Worm (Caenorhabditis elegans) whole organism, late embryonic: ENCODE data around the gene epg-6.

Experiments used
- C08G9.2 ChIP-seq: sonication (generic microtip); optimal IDR thresholded peaks from 2 replicates; lab custom pipeline; 2016; ENCODE audit warnings: mild to moderate bottlenecking, missing genetic modification characterization, moderate library complexity, missing compliant biosample characterization
- C38D4.7 ChIP-seq: fragments of 200-800 bp; sonication (Bioruptor generic); optimal IDR thresholded peaks from 2 replicates; lab custom pipeline; 2018; ENCODE audit warnings: mild to moderate bottlenecking, missing genetic modification characterization, moderate library complexity, missing compliant biosample characterization
- F13H6.1 ChIP-seq: sonication (generic microtip); optimal IDR thresholded peaks from 2 replicates; lab custom pipeline; 2016; ENCODE audit warnings: missing genetic modification characterization, missing compliant biosample characterization
- K09A11.1 ChIP-seq: sonication (generic microtip); optimal IDR thresholded peaks from 2 replicates; lab custom pipeline; 2017; ENCODE audit warnings: antibody characterized with exemption, mild to moderate bottlenecking, missing genetic modification characterization, missing compliant biosample characterization; ENCODE audit not compliant: insufficient read depth
- T23F11.4 ChIP-seq: fragments of 200-800 bp; sonication (Bioruptor generic); optimal IDR thresholded peaks from 2 replicates; lab custom pipeline; 2018; ENCODE audit warnings: mild to moderate bottlenecking, missing genetic modification characterization, missing compliant biosample characterization
- Y22D7AL.16 ChIP-seq: sonication (generic microtip); optimal IDR thresholded peaks from 2 replicates; lab custom pipeline; 2016; ENCODE audit warnings: missing genetic modification characterization, missing compliant biosample characterization
- ahr-1 ChIP-seq: sonication (generic microtip); optimal IDR thresholded peaks from 2 replicates; lab custom pipeline; 2016; ENCODE audit warnings: missing genetic modification characterization, missing compliant biosample characterization
- ama-1 ChIP-seq: fragments of 150-350 bp; optimal IDR thresholded peaks from 2 replicates; lab custom pipeline; 2014
- ceh-14 ChIP-seq: sonication (generic microtip); optimal IDR thresholded peaks from 2 replicates; lab custom pipeline; 2016; ENCODE audit warnings: missing genotype, missing genetic modification characterization, missing compliant biosample characterization
- ceh-18 ChIP-seq: sonication (generic microtip); optimal IDR thresholded peaks from 2 replicates; lab custom pipeline; 2016; ENCODE audit warnings: missing genetic modification characterization, missing compliant biosample characterization
- ceh-19 ChIP-seq: fragments of 200-800 bp; sonication (Bioruptor generic); optimal IDR thresholded peaks from 2 replicates; lab custom pipeline; 2018; ENCODE audit warnings: mild to moderate bottlenecking, missing genetic modification characterization, missing compliant biosample characterization
- ceh-22 ChIP-seq: sonication (generic microtip); optimal IDR thresholded peaks from 2 replicates; lab custom pipeline; 2017; ENCODE audit warnings: missing biosample characterization, missing genetic modification characterization
- ceh-24 ChIP-seq: sonication (generic microtip); optimal IDR thresholded peaks from 2 replicates; lab custom pipeline; 2016; ENCODE audit warnings: mild to moderate bottlenecking, missing genetic modification characterization, missing compliant biosample characterization
- ceh-30 ChIP-seq: fragments of 150-350 bp; optimal IDR thresholded peaks from 2 replicates; lab custom pipeline; 2014; ENCODE audit warnings: missing biosample characterization, missing genetic modification characterization
- ceh-31 ChIP-seq: sonication (generic microtip); optimal IDR thresholded peaks from 2 replicates; lab custom pipeline; 2016; ENCODE audit warnings: missing genetic modification characterization, missing compliant biosample characterization
- ceh-34 ChIP-seq: sonication (generic microtip); optimal IDR thresholded peaks from 2 replicates; lab custom pipeline; 2016; ENCODE audit warnings: mild to moderate bottlenecking, missing genetic modification characterization, missing compliant biosample characterization
- ceh-45 ChIP-seq: fragments of 200-800 bp; sonication (Bioruptor generic); IDR thresholded peaks from 2 replicates; pipeline ENCODE4 v1.3.6; 2022; ENCODE audit warnings: missing genetic modification reagents, missing genetic modification characterization, missing compliant biosample characterization
- ceh-9 ChIP-seq: sonication (generic microtip); optimal IDR thresholded peaks from 2 replicates; lab custom pipeline; 2016; ENCODE audit warnings: mild to moderate bottlenecking, missing genetic modification characterization, inconsistent platforms, missing compliant biosample characterization
- dmd-4 ChIP-seq: sonication (generic microtip); optimal IDR thresholded peaks from 2 replicates; lab custom pipeline; 2016; ENCODE audit warnings: borderline replicate concordance, missing genetic modification characterization, missing compliant biosample characterization
- dve-1 ChIP-seq: sonication (generic microtip); optimal IDR thresholded peaks from 2 replicates; lab custom pipeline; 2017; ENCODE audit warnings: antibody characterized with exemption, mild to moderate bottlenecking, missing genetic modification characterization, missing compliant biosample characterization
- ets-4 ChIP-seq: sonication (generic microtip); optimal IDR thresholded peaks from 2 replicates; lab custom pipeline; 2016; ENCODE audit warnings: missing genetic modification characterization, missing compliant biosample characterization
- eyg-1 ChIP-seq: sonication (generic microtip); optimal IDR thresholded peaks from 2 replicates; lab custom pipeline; 2016; ENCODE audit warnings: missing genotype, missing genetic modification characterization, missing compliant biosample characterization
- fax-1 ChIP-seq: sonication (generic microtip); optimal IDR thresholded peaks from 2 replicates; lab custom pipeline; 2016; ENCODE audit warnings: missing genotype, missing genetic modification characterization, missing compliant biosample characterization
- fkh-10 ChIP-seq: fragments of 150-350 bp; optimal IDR thresholded peaks from 2 replicates; lab custom pipeline; 2014; ENCODE audit warnings: missing biosample characterization, missing genetic modification reagents, missing genetic modification characterization
- fkh-6 ChIP-seq: sonication (generic microtip); optimal IDR thresholded peaks from 2 replicates; lab custom pipeline; 2016; ENCODE audit warnings: missing genetic modification characterization, missing compliant biosample characterization
- hlh-13 ChIP-seq: fragments of 200-800 bp; sonication (Bioruptor generic); optimal IDR thresholded peaks from 2 replicates; lab custom pipeline; 2018; ENCODE audit warnings: mild to moderate bottlenecking, missing genetic modification characterization, missing compliant biosample characterization
- hlh-15 ChIP-seq: sonication (generic microtip); optimal IDR thresholded peaks from 2 replicates; lab custom pipeline; 2016; ENCODE audit warnings: missing genetic modification characterization, missing compliant biosample characterization
- hlh-30 ChIP-seq: sonication (generic microtip); optimal IDR thresholded peaks from 2 replicates; lab custom pipeline; 2017; ENCODE audit warnings: antibody characterized with exemption, missing genetic modification characterization, missing compliant biosample characterization; ENCODE audit not compliant: insufficient read depth
- hlh-6 ChIP-seq: sonication (generic microtip); optimal IDR thresholded peaks from 2 replicates; lab custom pipeline; 2016; ENCODE audit warnings: missing genotype, missing genetic modification characterization, missing compliant biosample characterization
- hlh-8 ChIP-seq: sonication (generic microtip); optimal IDR thresholded peaks from 2 replicates; lab custom pipeline; 2016; ENCODE audit warnings: missing genotype, missing genetic modification characterization, missing compliant biosample characterization
- lim-6 ChIP-seq: sonication (generic microtip); optimal IDR thresholded peaks from 2 replicates; lab custom pipeline; 2016; ENCODE audit warnings: missing genetic modification characterization, missing compliant biosample characterization
- lin-11 ChIP-seq: fragments of 200-800 bp; sonication (Bioruptor generic); optimal IDR thresholded peaks from 2 replicates; lab custom pipeline; 2018; ENCODE audit warnings: mild to moderate bottlenecking, missing genetic modification characterization, missing compliant biosample characterization
- madf-2 ChIP-seq: sonication (generic microtip); optimal IDR thresholded peaks from 2 replicates; lab custom pipeline; 2017; ENCODE audit warnings: missing genetic modification characterization, missing compliant biosample characterization
- mec-3 ChIP-seq: sonication (generic microtip); optimal IDR thresholded peaks from 2 replicates; lab custom pipeline; 2016; ENCODE audit warnings: borderline replicate concordance, missing genetic modification characterization, missing compliant biosample characterization
- nfya-1 ChIP-seq: sonication (generic microtip); optimal IDR thresholded peaks from 2 replicates; lab custom pipeline; 2017; ENCODE audit warnings: missing genetic modification characterization, mild to moderate bottlenecking, missing compliant biosample characterization, antibody characterized with exemption, moderate library complexity
- nhr-232 ChIP-seq: sonication (generic microtip); optimal IDR thresholded peaks from 2 replicates; lab custom pipeline; 2016; ENCODE audit warnings: missing genetic modification characterization, missing compliant biosample characterization
- npax-4 ChIP-seq: sonication (generic microtip); optimal IDR thresholded peaks from 2 replicates; lab custom pipeline; 2016; ENCODE audit warnings: missing genetic modification characterization, missing compliant biosample characterization
- odd-2 ChIP-seq: sonication (generic microtip); optimal IDR thresholded peaks from 2 replicates; lab custom pipeline; 2017; ENCODE audit warnings: antibody characterized with exemption, mild to moderate bottlenecking, missing genetic modification characterization, missing compliant biosample characterization
- pat-9 ChIP-seq: fragments of 200-800 bp; sonication (Bioruptor generic); optimal IDR thresholded peaks from 2 replicates; lab custom pipeline; 2018; ENCODE audit warnings: mild to moderate bottlenecking, missing genetic modification characterization, moderate library complexity, missing compliant biosample characterization
- pax-1 ChIP-seq: fragments of 150-350 bp; optimal IDR thresholded peaks from 2 replicates; lab custom pipeline; 2014; ENCODE audit warnings: missing biosample characterization, missing genetic modification characterization
- pha-2 ChIP-seq: sonication (generic microtip); optimal IDR thresholded peaks from 2 replicates; lab custom pipeline; 2017; ENCODE audit warnings: mild to moderate bottlenecking, missing genetic modification characterization, missing compliant biosample characterization
- ref-2 ChIP-seq: sonication (generic microtip); optimal IDR thresholded peaks from 2 replicates; lab custom pipeline; 2016; ENCODE audit warnings: missing genetic modification characterization, missing compliant biosample characterization
- rnt-1 ChIP-seq: sonication (generic microtip); optimal IDR thresholded peaks from 2 replicates; lab custom pipeline; 2016; ENCODE audit warnings: missing genetic modification characterization, missing compliant biosample characterization
- sdc-2 ChIP-seq: sonication (generic microtip); optimal IDR thresholded peaks from 2 replicates; lab custom pipeline; 2016; ENCODE audit warnings: missing genotype, missing genetic modification characterization, missing compliant biosample characterization
- sox-2 ChIP-seq: fragments of 200-800 bp; sonication (Bioruptor generic); IDR thresholded peaks from 2 replicates; pipeline ENCODE4 v1.3.6; 2022; ENCODE audit warnings: missing genetic modification reagents, missing genetic modification characterization, missing compliant biosample characterization
- sox-4 ChIP-seq: sonication (generic microtip); optimal IDR thresholded peaks from 2 replicates; lab custom pipeline; 2017; ENCODE audit warnings: mild to moderate bottlenecking, missing genetic modification characterization, inconsistent platforms, missing compliant biosample characterization
- syd-9 ChIP-seq: sonication (generic microtip); optimal IDR thresholded peaks from 2 replicates; lab custom pipeline; 2016; ENCODE audit warnings: mild to moderate bottlenecking, missing genetic modification characterization, moderate library complexity, missing compliant biosample characterization
- tbx-7 ChIP-seq: sonication (generic microtip); optimal IDR thresholded peaks from 2 replicates; lab custom pipeline; 2016; ENCODE audit warnings: missing genotype, missing genetic modification characterization, missing compliant biosample characterization
- ttx-3 ChIP-seq: sonication (generic microtip); optimal IDR thresholded peaks from 2 replicates; lab custom pipeline; 2016; ENCODE audit warnings: missing genetic modification reagents, missing genetic modification characterization, missing compliant biosample characterization
- unc-3 ChIP-seq, 2 experiments: fragments of 200-800 bp in 1 of 2; sonication (Bioruptor generic) in 1 of 2; sonication (generic microtip) in 1 of 2; conservative IDR thresholded peaks in 1 of 2; optimal IDR thresholded peaks in 1 of 2; 2 replicates each; pipeline versions ENCODE4 v1.3.6 to Lab custom; 2016 to 2022; ENCODE audit warnings: missing compliant biosample characterization in 2 of 2, missing genetic modification characterization in 2 of 2, missing genetic modification reagents in 1 of 2
- unc-42 ChIP-seq: sonication (generic microtip); optimal IDR thresholded peaks from 2 replicates; lab custom pipeline; 2016; ENCODE audit warnings: missing genotype, missing genetic modification characterization, missing compliant biosample characterization
- unc-86 ChIP-seq: sonication (generic microtip); optimal IDR thresholded peaks from 2 replicates; lab custom pipeline; 2016; ENCODE audit warnings: missing genetic modification characterization, missing compliant biosample characterization
- ztf-16 ChIP-seq: sonication (generic microtip); optimal IDR thresholded peaks from 2 replicates; lab custom pipeline; 2017; ENCODE audit warnings: missing genetic modification characterization, missing compliant biosample characterization

epg-6 gene

DNA sequence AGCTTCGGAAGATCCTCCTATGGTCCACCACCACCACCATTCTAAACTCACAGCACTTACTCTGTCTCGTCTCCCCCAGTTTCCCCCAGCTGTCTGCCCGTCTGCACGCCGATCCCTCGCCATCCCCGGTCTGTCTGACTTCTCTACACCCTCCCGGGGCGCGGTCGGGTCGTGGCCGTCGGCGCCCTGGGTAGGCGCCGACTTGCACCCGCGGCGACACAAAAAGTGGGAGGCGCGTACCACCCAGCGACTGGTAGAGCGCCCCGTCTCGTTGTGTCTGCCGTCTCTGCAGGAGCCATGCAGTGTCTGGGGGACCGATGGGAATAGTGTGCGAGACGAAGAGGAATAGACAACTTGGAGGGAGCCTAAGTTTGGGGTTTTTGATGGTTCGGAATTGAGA is 34.0 kb upstream of the epg-6 start:
- no peak for TF ChIP-seq sox-2 (GFP tag; lab: Robert Waterston, UW)
- peak; percentile 51 for TF ChIP-seq unc-86 (tag; lab: Kevin White, UChicago)
- peak; percentile 86 for TF ChIP-seq K09A11.1 (tag; lab: Kevin White, UChicago)
- no peak for TF ChIP-seq ceh-30
- peak; percentile 52 for TF ChIP-seq dve-1 (tag; lab: Kevin White, UChicago)
- no peak for TF ChIP-seq T23F11.4
- TF ChIP-seq pha-2: no peak
- no peak for TF ChIP-seq tbx-7 (tag; lab: Kevin White, UChicago)
- TF ChIP-seq hlh-13: no peak
- peak; percentile 85 for TF ChIP-seq F13H6.1 (tag; lab: Kevin White, UChicago)
- TF ChIP-seq ceh-9 (tag; lab: Kevin White, UChicago): no peak
- TF ChIP-seq ref-2 (tag; lab: Kevin White, UChicago): peak; percentile 91
- TF ChIP-seq lim-6 (tag; lab: Kevin White, UChicago): peak; percentile 23
- no peak for TF ChIP-seq dmd-4 (tag; lab: Kevin White, UChicago)
- no peak for TF ChIP-seq ahr-1 (tag; lab: Kevin White, UChicago)
- peak; percentile 89 for TF ChIP-seq rnt-1 (tag; lab: Kevin White, UChicago)
- TF ChIP-seq madf-2 (tag; lab: Kevin White, UChicago): no peak
- no peak for TF ChIP-seq mec-3 (tag; lab: Kevin White, UChicago)
- no peak for TF ChIP-seq Y22D7AL.16
- TF ChIP-seq nfya-1: peak; percentile 97
- no peak for TF ChIP-seq ama-1 (lab: Kevin White, UChicago)
- no peak for TF ChIP-seq ttx-3 (tag; lab: Kevin White, UChicago)
- TF ChIP-seq lin-11 (tag; lab: Kevin White, UChicago): no peak
- peak; percentile 37 for TF ChIP-seq ets-4 (tag; lab: Kevin White, UChicago)
- no peak for TF ChIP-seq pat-9 (tag; lab: Kevin White, UChicago)
- TF ChIP-seq hlh-30 (tag; lab: Kevin White, UChicago): no peak
- peak; percentile 42 for TF ChIP-seq sox-4 (tag; lab: Kevin White, UChicago)
- no peak for TF ChIP-seq hlh-8
- peak; percentile 70 for TF ChIP-seq ceh-14 (tag; lab: Kevin White, UChicago)
- TF ChIP-seq C38D4.7 (GFP tag; lab: Kevin White, UChicago): no peak
- TF ChIP-seq unc-3 (GFP tag; conservative IDR thresholded peaks at IDR 0.05; lab: Robert Waterston, UW): peak; percentile 10; the same call in 1 of the 2 replicates
- TF ChIP-seq unc-3 (tag; optimal IDR thresholded peaks at IDR 0.05; lab: Kevin White, UChicago): no peak
- TF ChIP-seq fax-1 (tag; lab: Kevin White, UChicago): no peak
- TF ChIP-seq sdc-2 (tag; lab: Kevin White, UChicago): no peak
- TF ChIP-seq npax-4 (tag; lab: Kevin White, UChicago): no peak
- TF ChIP-seq odd-2: no peak
- TF ChIP-seq fkh-6 (tag; lab: Kevin White, UChicago): no peak
- no peak for TF ChIP-seq hlh-15 (tag; lab: Kevin White, UChicago)
- TF ChIP-seq ceh-22: no peak
- no peak for TF ChIP-seq hlh-6 (tag; lab: Kevin White, UChicago)
- TF ChIP-seq eyg-1: no peak
- peak; percentile 67 for TF ChIP-seq ceh-34 (tag; lab: Kevin White, UChicago)
- no peak for TF ChIP-seq ceh-19 (GFP tag; lab: Kevin White, UChicago)
- peak; percentile 68 for TF ChIP-seq syd-9 (tag; lab: Kevin White, UChicago)
- peak; percentile 87 for TF ChIP-seq ceh-31 (tag; lab: Kevin White, UChicago)
- no peak for TF ChIP-seq ztf-16 (tag; lab: Kevin White, UChicago)
- peak; percentile 54 for TF ChIP-seq fkh-10
- no peak for TF ChIP-seq ceh-24
- no peak for TF ChIP-seq unc-42 (tag; lab: Kevin White, UChicago)
- no peak for TF ChIP-seq pax-1 (tag; lab: Kevin White, UChicago)
- peak; percentile 75 for TF ChIP-seq ceh-18 (tag; lab: Kevin White, UChicago)
- peak; percentile 9 for TF ChIP-seq C08G9.2 (tag; lab: Kevin White, UChicago)
- TF ChIP-seq ceh-45 (GFP tag; lab: Robert Waterston, UW): no peak
- TF ChIP-seq nhr-232 (tag; lab: Kevin White, UChicago): no peak
